Fruit fly (Drosophila melanogaster) whole organism, prepupa: ENCODE results near the gene CG31804.

Source experiments
- Blimp-1 ChIP-seq: fragments of 200-800 bp; sonication (Bioruptor generic); optimal IDR thresholded peaks from 3 replicates; lab custom pipeline; 2017; ENCODE audit warnings: missing biosample characterization, missing genetic modification characterization, mild to moderate bottlenecking, moderate library complexity, missing genetic modification reagents
- CG10631 ChIP-seq: fragments of 200-800 bp; sonication (Bioruptor generic); optimal IDR thresholded peaks from 2 replicates; lab custom pipeline; 2016; ENCODE audit warnings: missing biosample characterization, missing genetic modification characterization
- CG10669 ChIP-seq: fragments of 200-800 bp; sonication (Bioruptor generic); optimal IDR thresholded peaks from 3 replicates; lab custom pipeline; 2018; ENCODE audit warnings: missing biosample characterization, mild to moderate bottlenecking, missing genetic modification characterization, moderate library complexity
- CG11762 ChIP-seq: fragments of 200-800 bp; sonication (Bioruptor generic); optimal IDR thresholded peaks from 3 replicates; lab custom pipeline; 2016; ENCODE audit warnings: missing biosample characterization, missing genetic modification characterization; ENCODE audit not compliant: insufficient read depth
- CG11902 ChIP-seq: fragments of 200-800 bp; sonication (Bioruptor generic); optimal IDR thresholded peaks from 3 replicates; lab custom pipeline; 2016; ENCODE audit warnings: missing biosample characterization, missing genetic modification characterization
- CG15336 ChIP-seq: fragments of 200-800 bp; sonication (Bioruptor generic); IDR thresholded peaks from 2 replicates; pipeline ENCODE4 v1.3.6; 2022; ENCODE audit warnings: missing biosample characterization, missing genetic modification characterization
- CG1621 ChIP-seq: fragments of 200-800 bp; sonication (Bioruptor generic); optimal IDR thresholded peaks from 3 replicates; lab custom pipeline; 2018; ENCODE audit warnings: missing biosample characterization, mild to moderate bottlenecking, missing genetic modification characterization
- CG16779 ChIP-seq: fragments of 200-800 bp; sonication (Bioruptor generic); optimal IDR thresholded peaks from 3 replicates; lab custom pipeline; 2017; ENCODE audit warnings: missing biosample characterization, mild to moderate bottlenecking, missing genetic modification characterization
- CG3032 ChIP-seq: fragments of 200-800 bp; optimal IDR thresholded peaks from 2 replicates; lab custom pipeline; 2019; ENCODE audit warnings: missing biosample characterization, mild to moderate bottlenecking, missing genetic modification characterization, moderate library complexity
- CG31627 ChIP-seq: fragments of 200-800 bp; sonication (Bioruptor generic); optimal IDR thresholded peaks from 3 replicates; lab custom pipeline; 2016; ENCODE audit warnings: missing biosample characterization, missing genetic modification characterization
- CG32006 ChIP-seq: fragments of 200-800 bp; sonication (Bioruptor generic); optimal IDR thresholded peaks from 3 replicates; lab custom pipeline; 2017; ENCODE audit warnings: missing biosample characterization, mild to moderate bottlenecking, missing genetic modification characterization
- CG34406 ChIP-seq: fragments of 200-800 bp; sonication (Bioruptor generic); optimal IDR thresholded peaks from 3 replicates; lab custom pipeline; 2016; ENCODE audit warnings: missing biosample characterization, missing genetic modification characterization
- CG3919 ChIP-seq: fragments of 200-800 bp; sonication (Bioruptor generic); optimal IDR thresholded peaks from 3 replicates; lab custom pipeline; 2016; ENCODE audit warnings: missing biosample characterization, missing genetic modification characterization
- CG4318 ChIP-seq: fragments of 200-800 bp; sonication (Bioruptor generic); optimal IDR thresholded peaks from 3 replicates; lab custom pipeline; 2017; ENCODE audit warnings: missing biosample characterization, mild to moderate bottlenecking, missing genetic modification characterization
- CG6163 ChIP-seq: fragments of 200-800 bp; sonication (Bioruptor generic); IDR thresholded peaks from 3 replicates; pipeline ENCODE4 v1.3.6; 2022; ENCODE audit warnings: missing biosample characterization, missing genetic modification characterization
- CG6276 ChIP-seq: fragments of 200-800 bp; sonication (Bioruptor generic); optimal IDR thresholded peaks from 2 replicates; lab custom pipeline; 2017; ENCODE audit warnings: missing biosample characterization, mild to moderate bottlenecking, missing genetic modification characterization
- CG6792 ChIP-seq: fragments of 200-800 bp; sonication (Bioruptor generic); optimal IDR thresholded peaks from 3 replicates; lab custom pipeline; 2016; ENCODE audit warnings: missing biosample characterization, missing genetic modification characterization
- CG6808 ChIP-seq: fragments of 200-800 bp; sonication (Bioruptor generic); optimal IDR thresholded peaks from 3 replicates; lab custom pipeline; 2017; ENCODE audit warnings: missing biosample characterization, missing genetic modification characterization, mild to moderate bottlenecking, moderate library complexity, missing genetic modification reagents
- CG6854 ChIP-seq: fragments of 200-800 bp; sonication (Bioruptor generic); optimal IDR thresholded peaks from 2 replicates; lab custom pipeline; 2017; ENCODE audit warnings: missing biosample characterization, mild to moderate bottlenecking, missing genetic modification characterization
- CG7368 ChIP-seq: fragments of 200-800 bp; sonication (Bioruptor generic); optimal IDR thresholded peaks from 3 replicates; lab custom pipeline; 2016; ENCODE audit warnings: missing biosample characterization, missing genetic modification characterization
- CG8319 ChIP-seq: fragments of 200-800 bp; sonication (Bioruptor generic); optimal IDR thresholded peaks from 3 replicates; lab custom pipeline; 2016; ENCODE audit warnings: missing biosample characterization, missing genetic modification characterization
- CG8632 ChIP-seq: fragments of 200-800 bp; sonication (Bioruptor generic); optimal IDR thresholded peaks from 3 replicates; lab custom pipeline; 2016; ENCODE audit warnings: missing biosample characterization, missing genetic modification characterization
- CG9139 ChIP-seq: fragments of 200-800 bp; sonication (Bioruptor generic); optimal IDR thresholded peaks from 3 replicates; lab custom pipeline; 2017; ENCODE audit warnings: missing biosample characterization, mild to moderate bottlenecking, missing genetic modification characterization
- Eip75B ChIP-seq: fragments of 200-800 bp; sonication (Bioruptor generic); optimal IDR thresholded peaks from 3 replicates; lab custom pipeline; 2016; ENCODE audit warnings: missing biosample characterization, missing genetic modification characterization
- Eip78C ChIP-seq: fragments of 200-800 bp; sonication (Bioruptor generic); peaks from one replicate; lab custom pipeline; 2016; ENCODE audit warnings: missing biosample characterization, missing genetic modification characterization
- Ets96B ChIP-seq: fragments of 200-800 bp; optimal IDR thresholded peaks from 2 replicates; lab custom pipeline; 2019; ENCODE audit warnings: missing biosample characterization, mild to moderate bottlenecking, missing genetic modification characterization, moderate library complexity
- Gug ChIP-seq: fragments of 200-800 bp; sonication (Bioruptor generic); IDR thresholded peaks from 2 replicates; pipeline ENCODE4 v1.3.6; 2022; ENCODE audit warnings: missing biosample characterization, missing genetic modification characterization
- Hr38 ChIP-seq: sonication (Bioruptor generic); optimal IDR thresholded peaks from 2 replicates; lab custom pipeline; 2016; ENCODE audit warnings: missing biosample characterization, missing genetic modification characterization
- Hr39 ChIP-seq: fragments of 200-800 bp; sonication (Bioruptor generic); optimal IDR thresholded peaks from 2 replicates; lab custom pipeline; 2016; ENCODE audit warnings: missing biosample characterization, missing genetic modification characterization
- Hr4 ChIP-seq: fragments of 200-800 bp; sonication (Bioruptor generic); optimal IDR thresholded peaks from 3 replicates; lab custom pipeline; 2016; ENCODE audit warnings: missing biosample characterization, missing genetic modification characterization
- Lpt ChIP-seq: fragments of 200-800 bp; sonication (Bioruptor generic); optimal IDR thresholded peaks from 3 replicates; lab custom pipeline; 2016; ENCODE audit warnings: missing biosample characterization, missing genetic modification characterization
- OdsH ChIP-seq: fragments of 200-800 bp; sonication (Bioruptor generic); optimal IDR thresholded peaks from 3 replicates; lab custom pipeline; 2016; ENCODE audit warnings: missing biosample characterization, missing genetic modification characterization
- Sox102F ChIP-seq: fragments of 200-800 bp; sonication (Bioruptor generic); optimal IDR thresholded peaks from 2 replicates; lab custom pipeline; 2016; ENCODE audit warnings: missing biosample characterization, mild to moderate bottlenecking, missing genetic modification characterization
- Sox14 ChIP-seq: fragments of 200-800 bp; sonication (Bioruptor generic); optimal IDR thresholded peaks from 3 replicates; lab custom pipeline; 2016; ENCODE audit warnings: missing biosample characterization, missing genetic modification characterization
- Sox15 ChIP-seq: fragments of 200-800 bp; sonication (Bioruptor generic); optimal IDR thresholded peaks from 3 replicates; lab custom pipeline; 2016; ENCODE audit warnings: missing biosample characterization, missing genetic modification characterization
- achi ChIP-seq: fragments of 200-800 bp; sonication (Bioruptor generic); optimal IDR thresholded peaks from 3 replicates; lab custom pipeline; 2016; ENCODE audit warnings: missing biosample characterization, missing genetic modification characterization
- acj6 ChIP-seq: fragments of 200-800 bp; sonication (Bioruptor generic); optimal IDR thresholded peaks from 3 replicates; lab custom pipeline; 2016; ENCODE audit warnings: missing biosample characterization, missing genetic modification characterization
- cyc ChIP-seq: fragments of 200-800 bp; sonication (Bioruptor generic); optimal IDR thresholded peaks from 3 replicates; lab custom pipeline; 2016; ENCODE audit warnings: missing biosample characterization, missing genetic modification characterization
- dac ChIP-seq: fragments of 200-800 bp; sonication (Bioruptor generic); optimal IDR thresholded peaks from 2 replicates; lab custom pipeline; 2017; ENCODE audit warnings: missing biosample characterization, mild to moderate bottlenecking, missing genetic modification characterization
- eg ChIP-seq: fragments of 200-800 bp; sonication (Bioruptor generic); IDR thresholded peaks from 3 replicates; pipeline ENCODE4 v1.3.6; 2022; ENCODE audit warnings: missing biosample characterization, missing genetic modification characterization
- fd59A ChIP-seq: fragments of 200-800 bp; sonication (Bioruptor generic); optimal IDR thresholded peaks from 2 replicates; lab custom pipeline; 2017; ENCODE audit warnings: missing biosample characterization, mild to moderate bottlenecking, missing genetic modification characterization, missing genetic modification reagents
- fd85E ChIP-seq: fragments of 200-800 bp; sonication (Bioruptor generic); optimal IDR thresholded peaks from 3 replicates; lab custom pipeline; 2016; ENCODE audit warnings: missing biosample characterization, missing genetic modification characterization
- fkh ChIP-seq: fragments of 200-800 bp; sonication (Bioruptor generic); optimal IDR thresholded peaks from 3 replicates; lab custom pipeline; 2017; ENCODE audit warnings: missing biosample characterization, mild to moderate bottlenecking, missing genetic modification characterization, moderate library complexity
- lz ChIP-seq: fragments of 200-800 bp; sonication (Bioruptor generic); optimal IDR thresholded peaks from 3 replicates; lab custom pipeline; 2016; ENCODE audit warnings: missing biosample characterization, missing genetic modification characterization
- net ChIP-seq: fragments of 200-800 bp; sonication (Bioruptor generic); optimal IDR thresholded peaks from 3 replicates; lab custom pipeline; 2016; ENCODE audit warnings: missing biosample characterization, missing genetic modification characterization
- salr ChIP-seq, 2 experiments: fragments of 200-800 bp; sonication (Bioruptor generic); optimal IDR thresholded peaks; 3 replicates each; lab custom pipeline; 2016 to 2018; ENCODE audit warnings: missing biosample characterization in 2 of 2, missing genetic modification characterization in 2 of 2, mild to moderate bottlenecking in 1 of 2
- spab ChIP-seq: fragments of 200-800 bp; sonication (Bioruptor generic); optimal IDR thresholded peaks from 2 replicates; lab custom pipeline; 2017; ENCODE audit warnings: missing biosample characterization, mild to moderate bottlenecking, missing genetic modification characterization, missing genetic modification reagents
- svp ChIP-seq: fragments of 200-800 bp; sonication (Bioruptor generic); peaks from one replicate; lab custom pipeline; 2016; ENCODE audit warnings: missing biosample characterization, missing genetic modification characterization
- topi ChIP-seq: fragments of 200-800 bp; sonication (Bioruptor generic); optimal IDR thresholded peaks from 3 replicates; lab custom pipeline; 2016; ENCODE audit warnings: missing biosample characterization, missing genetic modification characterization
- vri ChIP-seq: fragments of 200-800 bp; sonication (Bioruptor generic); optimal IDR thresholded peaks from 3 replicates; lab custom pipeline; 2016; ENCODE audit warnings: missing biosample characterization, mild to moderate bottlenecking, missing genetic modification characterization

CG31804 gene

DNA sequence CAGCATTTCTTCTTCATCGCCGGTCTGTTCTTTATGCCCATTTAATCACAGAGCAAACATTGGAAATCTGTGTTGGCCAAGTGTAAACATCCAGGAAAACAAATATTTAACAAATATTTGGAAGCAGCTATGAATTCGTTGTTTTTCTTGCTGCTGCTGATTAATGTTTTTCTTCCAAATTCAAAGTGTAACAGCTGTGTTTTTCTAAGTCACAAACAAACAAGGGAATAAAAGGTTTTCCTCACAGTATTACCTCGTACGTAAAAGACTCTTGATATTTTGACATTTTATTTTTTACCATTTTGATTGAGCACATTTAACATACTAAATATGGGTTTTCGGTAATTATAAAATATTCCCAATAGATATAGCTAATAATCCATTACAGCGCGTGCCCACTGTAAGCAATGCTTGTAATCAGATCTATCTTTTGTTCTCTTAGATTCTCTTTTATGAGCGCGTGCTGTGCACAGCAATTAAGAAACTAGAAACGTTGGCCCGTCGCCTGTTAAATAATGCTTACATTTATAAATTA is 15.5 kb downstream of the CG31804 start (continued):
- TF ChIP-seq fd85E (GFP tag; lab: Kevin White, UChicago) (peak; percentile 48), CG6854 (GFP tag; lab: Kevin White, UChicago) (no peak), acj6 (peak; percentile 79), svp (GFP tag; lab: Kevin White, UChicago) (peak; percentile 90), Eip78C (peak; percentile 89), CG6163 (GFP tag; lab: Robert Waterston, UW) (peak; percentile 90), Hr4 (peak; percentile 87), CG32006 (peak; percentile 81), Eip75B (GFP tag; lab: Kevin White, UChicago) (peak; percentile 71)

DNA sequence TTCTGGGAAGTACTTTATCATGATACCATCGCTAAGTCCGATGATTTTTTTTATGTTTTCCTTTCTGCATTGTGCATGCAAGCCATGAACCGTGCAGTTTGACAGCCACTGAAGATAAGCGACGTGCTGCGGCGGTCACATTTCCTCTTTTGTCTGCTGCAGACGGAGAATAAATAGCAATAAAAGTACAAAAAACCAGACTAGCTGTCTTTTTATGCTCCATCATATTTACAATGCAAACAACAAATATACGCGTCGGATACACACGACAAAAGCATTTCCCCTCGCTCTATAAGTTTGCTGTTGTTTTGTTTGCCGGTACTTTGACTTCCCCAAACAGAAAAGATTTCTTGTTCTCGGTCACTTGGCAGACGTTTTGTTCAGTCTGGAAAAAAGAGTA is 16.5 kb downstream of the CG31804 start:
- TF ChIP-seq lz (GFP tag; lab: Kevin White, UChicago) (no peak), CG6276 (GFP tag; lab: Kevin White, UChicago) (peak; percentile 29), CG31627 (no peak), Hr39 (no peak), salr (GFP tag; optimal IDR thresholded peaks at IDR 0.05; lab: Kevin White, UChicago) (peak in 1 of 2 experiments; percentile 55), CG8319 (GFP tag; lab: Kevin White, UChicago) (no peak), CG3032 (tag; lab: Kevin White, UChicago) (peak; percentile 6), CG16779 (no peak), CG6808 (peak; percentile 58), topi (no peak), fkh (GFP tag; lab: Kevin White, UChicago) (peak; percentile 93), Ets96B (peak; percentile 37), acj6 (no peak), net (GFP tag; lab: Kevin White, UChicago) (peak; percentile 26), Blimp-1 (GFP tag; lab: Kevin White, UChicago) (no peak), spab (GFP tag; lab: Kevin White, UChicago) (peak; percentile 64), CG7368 (GFP tag; lab: Kevin White, UChicago) (no peak), svp (GFP tag; lab: Kevin White, UChicago) (peak; percentile 45), Lpt (peak; percentile 47), CG1621 (tag; lab: Kevin White, UChicago) (peak; percentile 74), CG6163 (GFP tag; lab: Robert Waterston, UW) (peak; percentile 72; the same call in 1 of the 3 replicates), vri (GFP tag; lab: Kevin White, UChicago) (no peak), achi (GFP tag; lab: Kevin White, UChicago) (no peak), CG15336 (GFP tag; lab: Robert Waterston, UW) (0 out of 2 replicates have a peak, but pooled peaks have one; percentile 19), CG10631 (GFP tag; lab: Kevin White, UChicago) (peak; percentile 53), Sox14 (GFP tag; lab: Kevin White, UChicago) (peak; percentile 39), Gug (no peak), OdsH (GFP tag; lab: Kevin White, UChicago) (peak; percentile 19), Eip78C (peak; percentile 87), CG6792 (GFP tag; lab: Kevin White, UChicago) (peak; percentile 29), CG9139 (GFP tag; lab: Kevin White, UChicago) (peak; percentile 63), CG11762 (GFP tag; lab: Kevin White, UChicago) (no peak), eg (GFP tag; lab: Robert Waterston, UW) (peak; percentile 38; the same call in 1 of the 3 replicates), cyc (GFP tag; lab: Kevin White, UChicago) (no peak), Sox15 (no peak), CG34406 (GFP tag; lab: Kevin White, UChicago) (peak; percentile 11), CG11902 (no peak), CG4318 (GFP tag; lab: Kevin White, UChicago) (no peak), CG10669 (GFP tag; lab: Kevin White, UChicago) (peak; percentile 50), Hr38 (GFP tag; lab: Kevin White, UChicago) (no peak), Hr4 (no peak), fd59A (GFP tag; lab: Kevin White, UChicago) (peak; percentile 22), CG8632 (GFP tag; lab: Kevin White, UChicago) (no peak), dac (GFP tag; lab: Kevin White, UChicago) (no peak), fd85E (GFP tag; lab: Kevin White, UChicago) (no peak), CG3919 (GFP tag; lab: Kevin White, UChicago) (peak; percentile 18), Sox102F (GFP tag; lab: Kevin White, UChicago) (no peak)
